Fruit fly (Drosophila melanogaster): ENCODE results near the gene CG1792.

DNA sequence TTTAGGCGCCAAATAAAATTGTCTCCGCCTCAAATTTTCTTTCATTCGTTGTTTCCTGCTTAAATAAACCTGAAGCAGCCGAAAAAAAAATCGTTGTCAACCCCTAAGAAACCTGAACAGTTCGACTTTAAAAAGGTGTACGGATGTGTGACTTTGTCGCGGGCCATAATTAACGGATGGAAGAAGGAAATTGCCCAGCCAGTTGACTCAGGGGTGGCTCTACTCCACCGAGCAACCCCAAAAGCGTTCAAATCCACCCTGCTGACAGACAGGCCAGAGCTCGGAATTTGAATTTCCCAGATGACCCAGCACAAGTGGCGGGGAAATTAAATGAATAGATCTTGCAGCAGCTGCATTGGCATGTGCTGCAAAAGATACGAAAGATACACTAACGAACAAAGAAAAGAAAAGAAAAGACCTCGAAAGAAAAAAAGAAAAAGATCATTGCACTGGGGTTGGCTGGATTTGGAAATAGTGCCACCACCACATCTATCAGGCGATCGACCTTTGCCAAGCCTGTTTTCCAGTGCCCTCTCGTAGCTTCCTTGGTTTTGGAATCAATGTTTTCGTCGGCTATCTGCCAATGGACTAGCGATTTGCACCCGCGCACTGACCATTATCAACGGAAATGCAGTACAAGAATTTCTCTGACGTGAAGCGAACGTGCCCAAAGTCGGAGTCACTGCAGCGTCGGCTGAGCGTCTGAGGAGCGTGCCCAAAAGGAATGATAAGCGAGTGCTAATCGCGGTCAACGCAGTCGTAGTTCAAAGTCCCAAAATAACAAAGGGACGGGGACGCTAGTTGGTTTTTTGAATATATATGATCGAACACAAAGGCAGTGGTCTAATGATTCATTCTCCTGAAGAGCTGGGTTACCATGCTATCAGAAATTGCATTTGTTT lies 9.6 kb upstream of the CG1792 start:
- TF ChIP-seq pan (optimal IDR thresholded peaks at IDR 0.05) (no peak), psq (optimal IDR thresholded peaks at IDR 0.05) (no peak)

Data from whole organism.